Worm (Caenorhabditis elegans) whole organism, L3 larva: ENCODE measurements around the gene B0280.9.

ENCODE experiments used
- R02D3.7 ChIP-seq: fragments of 150-350 bp; optimal IDR thresholded peaks from 2 replicates; lab custom pipeline; 2014; ENCODE audit warnings: missing biosample characterization, missing genetic modification characterization
- ZK546.5 ChIP-seq: sonication (generic microtip); optimal IDR thresholded peaks from 2 replicates; lab custom pipeline; 2017; ENCODE audit warnings: missing biosample characterization, missing genetic modification characterization
- ceh-82 ChIP-seq: fragments of 150-350 bp; optimal IDR thresholded peaks from 2 replicates; lab custom pipeline; 2014; ENCODE audit warnings: missing biosample characterization, missing genetic modification characterization
- ceh-9 ChIP-seq: sonication (generic microtip); optimal IDR thresholded peaks from 2 replicates; lab custom pipeline; 2018; ENCODE audit warnings: missing biosample characterization, missing genetic modification characterization
- elt-1 ChIP-seq: fragments of 150-350 bp; optimal IDR thresholded peaks from 2 replicates; lab custom pipeline; 2014; ENCODE audit warnings: missing biosample characterization, missing genetic modification characterization
- elt-2 ChIP-seq: sonication (generic microtip); optimal IDR thresholded peaks from 2 replicates; lab custom pipeline; 2016; ENCODE audit warnings: missing genetic modification reagents, mild to moderate bottlenecking, missing genetic modification characterization, missing compliant biosample characterization
- eor-1 ChIP-seq, 2 experiments: fragments of 150-350 bp; optimal IDR thresholded peaks; 2 replicates each; lab custom pipeline; 2014 to 2018; ENCODE audit warnings: missing biosample characterization in 2 of 2, missing genetic modification characterization in 2 of 2
- fkh-10 ChIP-seq: sonication (generic microtip); optimal IDR thresholded peaks from 2 replicates; lab custom pipeline; 2017; ENCODE audit warnings: missing biosample characterization, missing genetic modification reagents, missing genetic modification characterization
- fkh-2 ChIP-seq: fragments of 150-350 bp; optimal IDR thresholded peaks from 2 replicates; lab custom pipeline; 2014; ENCODE audit warnings: missing biosample characterization, missing genetic modification reagents, missing genetic modification characterization
- jun-1 ChIP-seq: fragments of 150-350 bp; optimal IDR thresholded peaks from 2 replicates; lab custom pipeline; 2014; ENCODE audit warnings: missing biosample characterization, missing genetic modification reagents, missing genetic modification characterization
- lin-39 ChIP-seq: fragments of 150-350 bp; optimal IDR thresholded peaks from 2 replicates; lab custom pipeline; 2018; ENCODE audit warnings: missing biosample characterization, missing genetic modification reagents, missing genetic modification characterization
- mdl-1 ChIP-seq: fragments of 150-350 bp; optimal IDR thresholded peaks from 2 replicates; lab custom pipeline; 2014; ENCODE audit warnings: missing biosample characterization, missing genetic modification characterization
- mml-1 ChIP-seq: fragments of 150-350 bp; sonication (generic microtip); optimal IDR thresholded peaks from 3 replicates; lab custom pipeline; 2014; ENCODE audit warnings: missing biosample characterization, missing genetic modification characterization
- nfya-1 ChIP-seq: sonication (generic microtip); optimal IDR thresholded peaks from 2 replicates; lab custom pipeline; 2017; ENCODE audit warnings: missing genetic modification characterization, mild to moderate bottlenecking, missing compliant biosample characterization, antibody characterized with exemption, moderate library complexity; ENCODE audit not compliant: insufficient read depth
- nhr-11 ChIP-seq: fragments of 150-350 bp; optimal IDR thresholded peaks from 2 replicates; lab custom pipeline; 2014; ENCODE audit warnings: missing biosample characterization, missing genetic modification characterization
- nhr-12 ChIP-seq: fragments of 150-350 bp; optimal IDR thresholded peaks from 2 replicates; lab custom pipeline; 2014; ENCODE audit warnings: missing biosample characterization, missing genetic modification characterization
- nhr-23 ChIP-seq: fragments of 150-350 bp; optimal IDR thresholded peaks from 2 replicates; lab custom pipeline; 2014; ENCODE audit warnings: missing biosample characterization, missing genetic modification reagents, missing genetic modification characterization
- nhr-237 ChIP-seq: fragments of 150-350 bp; optimal IDR thresholded peaks from 2 replicates; lab custom pipeline; 2014; ENCODE audit warnings: missing biosample characterization, missing genetic modification characterization
- nhr-43 ChIP-seq: sonication (generic microtip); optimal IDR thresholded peaks from 2 replicates; lab custom pipeline; 2016; ENCODE audit warnings: mild to moderate bottlenecking, missing genetic modification characterization, missing compliant biosample characterization; ENCODE audit not compliant: poor library complexity, severe bottlenecking
- nhr-67 ChIP-seq: fragments of 150-350 bp; optimal IDR thresholded peaks from 2 replicates; lab custom pipeline; 2014; ENCODE audit warnings: missing biosample characterization, missing genetic modification characterization
- nhr-76 ChIP-seq: fragments of 150-350 bp; sonication (generic microtip); optimal IDR thresholded peaks from 5 replicates; lab custom pipeline; 2014; ENCODE audit warnings: missing biosample characterization, missing genetic modification characterization
- pha-4 ChIP-seq: fragments of 150-350 bp; optimal IDR thresholded peaks from 2 replicates; lab custom pipeline; 2014; ENCODE audit warnings: missing biosample characterization, missing genetic modification reagents, missing genetic modification characterization
- pqm-1 ChIP-seq: fragments of 150-350 bp; optimal IDR thresholded peaks from 2 replicates; lab custom pipeline; 2017; ENCODE audit warnings: missing biosample characterization, missing genetic modification characterization, inconsistent platforms
- unc-39 ChIP-seq: sonication (generic microtip); optimal IDR thresholded peaks from 4 replicates; lab custom pipeline; 2017; ENCODE audit warnings: missing biosample characterization, missing genetic modification characterization
- unc-62 ChIP-seq: fragments of 150-350 bp; sonication (generic microtip); optimal IDR thresholded peaks from 4 replicates; lab custom pipeline; 2014; ENCODE audit warnings: missing biosample characterization, missing genetic modification reagents, missing genetic modification characterization
- zag-1 ChIP-seq: fragments of 150-350 bp; optimal IDR thresholded peaks from 2 replicates; lab custom pipeline; 2014; ENCODE audit warnings: missing biosample characterization, missing genetic modification characterization

Gene B0280.9

ce11 chrIII:7116615-7117252 is 6.0 kb downstream of the B0280.9 start (continued):
- no peak for TF ChIP-seq nhr-12 (tag; lab: Kevin White, UChicago)
- no peak for TF ChIP-seq nhr-76

DNA sequence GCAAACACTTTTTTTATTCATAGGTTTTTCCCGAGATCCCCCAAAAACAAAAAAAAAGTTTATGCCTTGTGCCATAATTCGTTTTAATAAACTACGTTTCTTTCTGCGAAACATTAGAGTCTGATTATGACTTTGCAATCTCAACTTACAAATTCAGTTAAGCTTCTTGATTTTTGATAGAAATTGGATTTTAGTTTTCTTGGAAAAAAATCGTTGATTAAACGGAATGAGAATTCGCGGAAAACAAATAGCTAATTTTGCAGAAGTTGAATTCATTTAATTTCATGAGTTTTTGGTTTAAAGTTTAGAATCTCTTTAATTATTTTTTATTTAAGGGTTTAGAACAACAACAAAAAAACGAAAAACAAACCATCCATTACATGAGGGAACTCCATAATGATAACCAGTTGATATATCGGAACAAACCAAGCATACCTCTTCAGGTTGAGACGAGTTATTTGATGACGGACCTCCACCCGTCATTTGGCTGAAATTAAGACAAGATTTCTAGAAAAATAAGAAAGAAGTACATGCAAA is 7.7 kb downstream of the B0280.9 start, which contains the start of gene nhr-10:
Gene nhr-10 (minus strand): TSS at position 487 of the 537 bp plus-strand sequence.
- no peak for TF ChIP-seq ceh-9 (tag; lab: Kevin White, UChicago)
- peak; percentile 77 for TF ChIP-seq nhr-11 (tag; lab: Kevin White, UChicago)

DNA sequence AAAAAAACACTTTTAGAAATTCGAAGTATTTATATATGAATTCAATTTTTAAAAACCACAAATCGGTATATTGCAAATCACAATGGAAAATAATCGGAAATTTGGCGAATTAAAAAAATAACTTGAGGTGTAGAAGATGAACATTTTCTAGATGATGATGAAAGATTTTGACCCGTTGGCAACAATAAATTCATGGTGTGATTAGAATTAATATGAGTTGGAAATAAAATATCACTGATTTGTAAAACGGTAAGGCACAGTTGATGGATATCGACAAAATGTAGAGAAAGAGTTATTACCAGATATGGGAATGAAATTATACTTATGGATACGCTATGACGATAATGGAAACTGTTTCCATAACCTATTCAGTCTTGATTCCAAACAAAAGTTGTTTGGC is 10.4 kb downstream of the B0280.9 start:
- no peak for TF ChIP-seq fkh-2 (tag; lab: Kevin White, UChicago)
- TF ChIP-seq pha-4 (tag; lab: Kevin White, UChicago), result no peak
- TF ChIP-seq nhr-23, result no peak

ce11 chrIII:7111793-7112192 is 10.9 kb downstream of the B0280.9 start, which contains the start of gene B0280.7:
Gene B0280.7, minus strand, starts transcription at chrIII:7111893.
- TF ChIP-seq eor-1 (tag; optimal IDR thresholded peaks at IDR 0.05; lab: Kevin White, UChicago) (no peak), nhr-12 (tag; lab: Kevin White, UChicago) (no peak), elt-1 (tag; lab: Kevin White, UChicago) (no peak), nhr-23 (no peak), lin-39 (tag; lab: Kevin White, UChicago) (no peak), fkh-10 (no peak)
- TF ChIP-seq, all 47 proteins: peak for 0

- TF ChIP-seq pha-4 (tag; lab: Kevin White, UChicago), result peak; percentile 17
- TF ChIP-seq eor-1 (tag; optimal IDR thresholded peaks at IDR 0.05; lab: Kevin White, UChicago), result no peak
- no peak for TF ChIP-seq jun-1 (tag; lab: Kevin White, UChicago)
- no peak for TF ChIP-seq ceh-82
- TF ChIP-seq unc-62 (GFP tag; lab: Kevin White, UChicago), result no peak
- no peak for TF ChIP-seq nhr-12 (tag; lab: Kevin White, UChicago)
- no peak for TF ChIP-seq ZK546.5 (tag; lab: Kevin White, UChicago)
- peak; percentile 77 for TF ChIP-seq elt-2 (tag; lab: Kevin White, UChicago)
- peak; percentile 59 for TF ChIP-seq pqm-1 (tag; lab: Kevin White, UChicago)
Measured at ce11 chrIII:7107965-7108364, 14.7 kb downstream of the B0280.9 start, which contains the start of gene odd-1. Gene odd-1, plus strand, starts transcription at chrIII:7108313.

ce11 chrIII:7106854-7107253 is 15.8 kb downstream of the B0280.9 start:
- TF ChIP-seq pqm-1 (tag; lab: Kevin White, UChicago) (peak; percentile 55), unc-62 (GFP tag; lab: Kevin White, UChicago) (no peak), elt-2 (tag; lab: Kevin White, UChicago) (peak; percentile 72), pha-4 (tag; lab: Kevin White, UChicago) (no peak), unc-39 (tag; lab: Kevin White, UChicago) (no peak), fkh-10 (no peak), nhr-67 (tag; lab: Kevin White, UChicago) (no peak), mdl-1 (no peak), ceh-82 (no peak)
- TF ChIP-seq, all 47 proteins: peak for 2

- no peak for TF ChIP-seq nfya-1
- no peak for TF ChIP-seq mml-1 (tag; lab: Kevin White, UChicago)
- TF ChIP-seq fkh-10, result no peak
- TF ChIP-seq, all 47 proteins: peak for 0
Measured at ce11 chrIII:7103940-7104440, 18.7 kb downstream of the B0280.9 start, which contains the start of gene cpg-2. Gene cpg-2, minus strand, starts transcription at chrIII:7103990.

DNA sequence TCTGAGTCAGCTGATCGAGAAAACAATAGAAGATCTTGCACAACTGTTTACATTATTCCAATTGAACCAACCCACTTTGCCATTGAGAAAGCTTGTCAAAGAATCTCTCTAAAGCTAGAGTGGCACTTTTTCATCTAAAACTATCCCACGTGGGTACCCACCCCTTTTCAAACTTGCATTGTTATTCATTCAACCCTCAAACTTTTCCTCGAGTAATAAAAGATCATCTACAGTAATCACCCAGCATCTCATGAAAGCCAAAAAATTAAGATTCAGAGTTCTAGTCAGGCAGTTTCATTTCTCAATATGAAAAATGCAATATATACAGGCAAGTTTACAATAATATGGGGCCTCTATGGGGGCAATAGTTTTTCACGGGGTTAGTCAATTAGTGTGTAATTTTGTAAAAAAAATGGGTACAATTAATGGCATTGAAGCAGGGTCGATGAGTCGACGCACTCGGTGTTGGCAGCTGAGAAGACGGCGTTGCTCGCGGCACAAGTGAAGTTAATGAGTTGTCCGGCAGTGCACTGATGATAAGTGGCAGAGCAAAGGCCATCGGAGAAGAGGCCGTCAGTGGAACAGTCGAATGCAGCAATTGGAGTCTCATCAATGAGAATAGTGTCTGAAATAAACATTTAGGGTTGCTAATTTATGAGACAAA is 20.7 kb downstream of the B0280.9 start:
- no peak for TF ChIP-seq nhr-237 (tag; lab: Kevin White, UChicago)
- no peak for TF ChIP-seq nhr-43 (tag; lab: Kevin White, UChicago)
- TF ChIP-seq nhr-23, result no peak
- no peak for TF ChIP-seq eor-1 (tag; optimal IDR thresholded peaks at IDR 0.05; lab: Kevin White, UChicago)
- no peak for TF ChIP-seq nhr-76
- TF ChIP-seq zag-1 (tag; lab: Kevin White, UChicago), result no peak
- TF ChIP-seq nhr-12 (tag; lab: Kevin White, UChicago), result no peak
- TF ChIP-seq nfya-1, result no peak
- TF ChIP-seq R02D3.7 (tag; lab: Kevin White, UChicago), result no peak
- TF ChIP-seq pqm-1 (tag; lab: Kevin White, UChicago), result no peak
- no peak for TF ChIP-seq elt-1 (tag; lab: Kevin White, UChicago)
- TF ChIP-seq ceh-82, result no peak
